6 worm cellular contexts compared by ENCODE assay signal in genomic region chrII:8012071-8013031, ce11.
TF ChIP-seq lines count a peak whose summit lies in the region.

Gene DH11.2 (plus strand): TSS chrII:8012816.

TF ChIP-seq in whole organism, L1 larva, 84 proteins besides CTCF, POLR2A, EP300 and RAD21 (continues in another document):
- TF ChIP-seq grh-1 (GFP tag; IDR thresholded peaks at IDR 0.05; lab: Robert Waterston, UW): no peak
- TF ChIP-seq ztf-11 (tag; optimal IDR thresholded peaks at IDR 0.05; lab: Kevin White, UChicago): no peak
- TF ChIP-seq sup-37 (GFP tag; optimal IDR thresholded peaks at IDR 0.05; lab: Kevin White, UChicago): peak; percentile 34
- TF ChIP-seq nhr-28 (tag; optimal IDR thresholded peaks at IDR 0.05; lab: Kevin White, UChicago): no peak
- no peak for TF ChIP-seq pag-3 (tag; optimal IDR thresholded peaks at IDR 0.05; lab: Kevin White, UChicago; ENCODE audit: borderline replicate concordance, insufficient read depth)
- TF ChIP-seq alr-1 (tag; optimal IDR thresholded peaks at IDR 0.05; lab: Kevin White, UChicago; ENCODE audit: borderline replicate concordance): no peak
- TF ChIP-seq snu-23 (GFP tag; optimal IDR thresholded peaks at IDR 0.05; lab: Kevin White, UChicago): peak; percentile 39
- TF ChIP-seq unc-62 (GFP tag; optimal IDR thresholded peaks at IDR 0.05; lab: Kevin White, UChicago): no peak
- no peak for TF ChIP-seq ets-5 (GFP tag; IDR thresholded peaks at IDR 0.05; lab: Robert Waterston, UW)
- TF ChIP-seq dpl-1 (GFP tag; optimal IDR thresholded peaks at IDR 0.05; lab: Kevin White, UChicago): no peak
- TF ChIP-seq lin-35 (GFP tag; optimal IDR thresholded peaks at IDR 0.05; lab: Kevin White, UChicago): peak; percentile 1 to 43
- peak; percentile 61 for TF ChIP-seq blmp-1 (tag; optimal IDR thresholded peaks at IDR 0.05; lab: Kevin White, UChicago)
- no peak for TF ChIP-seq ama-1 (optimal IDR thresholded peaks at IDR 0.05; lab: Kevin White, UChicago)
- no peak for TF ChIP-seq efl-1 (optimal IDR thresholded peaks at IDR 0.05; lab: Kevin White, UChicago)
- peak in 1 of 2 experiments; percentile 68 for TF ChIP-seq efl-1 (GFP tag; optimal IDR thresholded peaks at IDR 0.05 in 1 of 2; lab: Kevin White, UChicago)

TF ChIP-seq in whole organism, L2 larva, 48 proteins besides CTCF, POLR2A, EP300 and RAD21 (continues in another document):
- TF ChIP-seq ama-1 (optimal IDR thresholded peaks at IDR 0.05; lab: Kevin White, UChicago) (peak; percentile 82), fos-1 (tag; optimal IDR thresholded peaks at IDR 0.05; lab: Kevin White, UChicago) (no peak), mab-5 (tag; optimal IDR thresholded peaks at IDR 0.05; lab: Kevin White, UChicago) (no peak), nhr-237 (tag; optimal IDR thresholded peaks at IDR 0.05; lab: Kevin White, UChicago) (no peak), ztf-11 (tag; optimal IDR thresholded peaks at IDR 0.05; lab: Kevin White, UChicago) (no peak), F13H6.1 (tag; optimal IDR thresholded peaks at IDR 0.05; lab: Kevin White, UChicago) (no peak), nhr-77 (tag; optimal IDR thresholded peaks at IDR 0.05; lab: Kevin White, UChicago) (no peak), nhr-10 (tag; optimal IDR thresholded peaks at IDR 0.05; lab: Kevin White, UChicago) (no peak), nhr-23 (tag; optimal IDR thresholded peaks at IDR 0.05; lab: Kevin White, UChicago) (no peak), elt-1 (tag; optimal IDR thresholded peaks at IDR 0.05; lab: Kevin White, UChicago) (no peak), mdl-1 (tag; optimal IDR thresholded peaks at IDR 0.05; lab: Kevin White, UChicago) (no peak), nhr-25 (tag; optimal IDR thresholded peaks at IDR 0.05; lab: Kevin White, UChicago) (no peak), lsy-2 (tag; optimal IDR thresholded peaks at IDR 0.05; lab: Kevin White, UChicago) (peak in 1 of 2 experiments; percentile 6), gmeb-1 (tag; optimal IDR thresholded peaks at IDR 0.05; lab: Kevin White, UChicago) (peak; percentile 4), lin-13 (GFP tag; optimal IDR thresholded peaks at IDR 0.05; lab: Kevin White, UChicago) (no peak), nhr-129 (tag; optimal IDR thresholded peaks at IDR 0.05; lab: Kevin White, UChicago) (peak; percentile 31)

TF ChIP-seq in whole organism, L3 larva, 47 proteins besides CTCF, POLR2A, EP300 and RAD21 (continues in another document):
- TF ChIP-seq nhr-12 (tag; optimal IDR thresholded peaks at IDR 0.05; lab: Kevin White, UChicago): no peak
- TF ChIP-seq egl-5 (tag; optimal IDR thresholded peaks at IDR 0.05; lab: Kevin White, UChicago): no peak
- no peak for TF ChIP-seq nhr-25 (tag; optimal IDR thresholded peaks at IDR 0.05; lab: Kevin White, UChicago)
- peak; percentile 29 for TF ChIP-seq elt-2 (tag; optimal IDR thresholded peaks at IDR 0.05; lab: Kevin White, UChicago)
- no peak for TF ChIP-seq aly-2 (tag; optimal IDR thresholded peaks at IDR 0.05; lab: Kevin White, UChicago)
- TF ChIP-seq zag-1 (tag; optimal IDR thresholded peaks at IDR 0.05; lab: Kevin White, UChicago): no peak
- no peak for TF ChIP-seq mml-1 (tag; optimal IDR thresholded peaks at IDR 0.05; lab: Kevin White, UChicago)
- no peak for TF ChIP-seq mdl-1 (tag; optimal IDR thresholded peaks at IDR 0.05; lab: Kevin White, UChicago)
- no peak for TF ChIP-seq lin-39 (tag; optimal IDR thresholded peaks at IDR 0.05; lab: Kevin White, UChicago)
- no peak for TF ChIP-seq snpc-4 (tag; optimal IDR thresholded peaks at IDR 0.05; lab: Kevin White, UChicago)
- peak; percentile 56 for TF ChIP-seq ama-1 (optimal IDR thresholded peaks at IDR 0.05; lab: Kevin White, UChicago)
- no peak for TF ChIP-seq ceh-82 (tag; optimal IDR thresholded peaks at IDR 0.05; lab: Kevin White, UChicago)
- no peak for TF ChIP-seq lsy-12 (tag; optimal IDR thresholded peaks at IDR 0.05; lab: Kevin White, UChicago)
- peak; percentile 65 for TF ChIP-seq pqm-1 (tag; optimal IDR thresholded peaks at IDR 0.05; lab: Kevin White, UChicago)
- TF ChIP-seq jun-1 (tag; optimal IDR thresholded peaks at IDR 0.05; lab: Kevin White, UChicago): no peak
- peak; percentile 76 for TF ChIP-seq pha-4 (tag; optimal IDR thresholded peaks at IDR 0.05; lab: Kevin White, UChicago)
- TF ChIP-seq nfya-1 (tag; optimal IDR thresholded peaks at IDR 0.05; lab: Kevin White, UChicago; ENCODE audit: insufficient read depth): no peak

TF ChIP-seq in whole organism, L4 larva, 104 proteins besides CTCF, POLR2A, EP300 and RAD21 (continues in another document):
- TF ChIP-seq dmd-6 (GFP tag; IDR thresholded peaks at IDR 0.05; lab: Robert Waterston, UW) (peak; percentile 58), hif-1 (tag; optimal IDR thresholded peaks at IDR 0.05; lab: Kevin White, UChicago) (peak in 1 of 2 experiments; percentile 46), nhr-25 (tag; optimal IDR thresholded peaks at IDR 0.05; lab: Kevin White, UChicago; ENCODE audit: borderline replicate concordance, insufficient read depth) (no peak), lin-13 (GFP tag; optimal IDR thresholded peaks at IDR 0.05; lab: Kevin White, UChicago) (no peak), nhr-6 (tag; optimal IDR thresholded peaks at IDR 0.05; lab: Kevin White, UChicago) (no peak), nhr-111 (GFP tag; optimal IDR thresholded peaks at IDR 0.05; lab: Kevin White, UChicago) (no peak), hlh-11 (tag; optimal IDR thresholded peaks at IDR 0.05; lab: Kevin White, UChicago) (peak; percentile 66), nhr-77 (tag; optimal IDR thresholded peaks at IDR 0.05; lab: Kevin White, UChicago) (peak; percentile 57), daf-16 (GFP tag; optimal IDR thresholded peaks at IDR 0.05; lab: Kevin White, UChicago) (no peak), daf-16 (tag; optimal IDR thresholded peaks at IDR 0.05; lab: Kevin White, UChicago) (peak; percentile 72), lir-3 (tag; optimal IDR thresholded peaks at IDR 0.05; lab: Kevin White, UChicago) (no peak), nhr-10 (tag; optimal IDR thresholded peaks at IDR 0.05; lab: Kevin White, UChicago) (no peak), nhr-48 (tag; optimal IDR thresholded peaks at IDR 0.05; lab: Kevin White, UChicago) (peak; percentile 50), daf-19 (GFP tag; conservative IDR thresholded peaks at IDR 0.05; lab: Robert Waterston, UW) (no peak), T20F7.1 (GFP tag; optimal IDR thresholded peaks at IDR 0.05; lab: Kevin White, UChicago) (no peak), aha-1 (tag; lab: Kevin White, UChicago) (peak; percentile 75), dve-1 (tag; optimal IDR thresholded peaks at IDR 0.05; lab: Kevin White, UChicago; ENCODE audit: insufficient read depth) (peak; percentile 36)

TF ChIP-seq in whole organism, mixed stage, embryonic, 35 proteins besides CTCF, POLR2A, EP300 and RAD21:
- TF ChIP-seq nhr-28 (tag; optimal IDR thresholded peaks at IDR 0.05; lab: Kevin White, UChicago) (no peak), hlh-1 (tag; optimal IDR thresholded peaks at IDR 0.05; lab: Kevin White, UChicago) (peak; percentile 26)
TF ChIP-seq in whole organism, mixed stage, embryonic: peak in this region for 1.

TF ChIP-seq in whole organism, young adult, 124 proteins besides CTCF, POLR2A, EP300 and RAD21:
- TF ChIP-seq ama-1 (optimal IDR thresholded peaks at IDR 0.05; lab: Kevin White, UChicago) (peak; percentile 84), ama-1 (GFP tag; optimal IDR thresholded peaks at IDR 0.05; lab: Kevin White, UChicago) (no peak), egrh-3 (GFP tag; IDR thresholded peaks at IDR 0.05; lab: Robert Waterston, UW) (no peak), tlf-1 (GFP tag; optimal IDR thresholded peaks at IDR 0.05; lab: Kevin White, UChicago) (peak; percentile 15), nhr-80 (tag; optimal IDR thresholded peaks at IDR 0.05; lab: Kevin White, UChicago) (peak; percentile 42)
